Worm (Caenorhabditis elegans) whole organism, late embryonic: ENCODE results near the gene srj-1.

Source experiments
- C08G9.2 ChIP-seq: sonication (generic microtip); optimal IDR thresholded peaks from 2 replicates; lab custom pipeline; 2016; ENCODE audit warnings: mild to moderate bottlenecking, missing genetic modification characterization, moderate library complexity, missing compliant biosample characterization
- K02D7.2 ChIP-seq: sonication (generic microtip); optimal IDR thresholded peaks from 2 replicates; lab custom pipeline; 2017; ENCODE audit warnings: mild to moderate bottlenecking, missing genetic modification characterization, missing compliant biosample characterization
- K09A11.1 ChIP-seq: sonication (generic microtip); optimal IDR thresholded peaks from 2 replicates; lab custom pipeline; 2017; ENCODE audit warnings: antibody characterized with exemption, mild to moderate bottlenecking, missing genetic modification characterization, missing compliant biosample characterization; ENCODE audit not compliant: insufficient read depth
- T23F11.4 ChIP-seq: fragments of 200-800 bp; sonication (Bioruptor generic); optimal IDR thresholded peaks from 2 replicates; lab custom pipeline; 2018; ENCODE audit warnings: mild to moderate bottlenecking, missing genetic modification characterization, missing compliant biosample characterization
- Y22D7AL.16 ChIP-seq: sonication (generic microtip); optimal IDR thresholded peaks from 2 replicates; lab custom pipeline; 2016; ENCODE audit warnings: missing genetic modification characterization, missing compliant biosample characterization
- ceh-18 ChIP-seq: sonication (generic microtip); optimal IDR thresholded peaks from 2 replicates; lab custom pipeline; 2016; ENCODE audit warnings: missing genetic modification characterization, missing compliant biosample characterization
- ceh-22 ChIP-seq: sonication (generic microtip); optimal IDR thresholded peaks from 2 replicates; lab custom pipeline; 2017; ENCODE audit warnings: missing biosample characterization, missing genetic modification characterization
- ceh-31 ChIP-seq: sonication (generic microtip); optimal IDR thresholded peaks from 2 replicates; lab custom pipeline; 2016; ENCODE audit warnings: missing genetic modification characterization, missing compliant biosample characterization
- ceh-34 ChIP-seq: sonication (generic microtip); optimal IDR thresholded peaks from 2 replicates; lab custom pipeline; 2016; ENCODE audit warnings: mild to moderate bottlenecking, missing genetic modification characterization, missing compliant biosample characterization
- ceh-48 ChIP-seq: sonication (generic microtip); optimal IDR thresholded peaks from 2 replicates; lab custom pipeline; 2016; ENCODE audit warnings: missing genetic modification characterization, inconsistent platforms, missing compliant biosample characterization
- ceh-9 ChIP-seq: sonication (generic microtip); optimal IDR thresholded peaks from 2 replicates; lab custom pipeline; 2016; ENCODE audit warnings: mild to moderate bottlenecking, missing genetic modification characterization, inconsistent platforms, missing compliant biosample characterization
- che-1 ChIP-seq: sonication (generic microtip); optimal IDR thresholded peaks from 2 replicates; lab custom pipeline; 2016; ENCODE audit warnings: mild to moderate bottlenecking, missing genetic modification characterization, missing compliant biosample characterization
- dve-1 ChIP-seq: sonication (generic microtip); optimal IDR thresholded peaks from 2 replicates; lab custom pipeline; 2017; ENCODE audit warnings: antibody characterized with exemption, mild to moderate bottlenecking, missing genetic modification characterization, missing compliant biosample characterization
- ets-4 ChIP-seq: sonication (generic microtip); optimal IDR thresholded peaks from 2 replicates; lab custom pipeline; 2016; ENCODE audit warnings: missing genetic modification characterization, missing compliant biosample characterization
- eyg-1 ChIP-seq: sonication (generic microtip); optimal IDR thresholded peaks from 2 replicates; lab custom pipeline; 2016; ENCODE audit warnings: missing genotype, missing genetic modification characterization, missing compliant biosample characterization
- fax-1 ChIP-seq: sonication (generic microtip); optimal IDR thresholded peaks from 2 replicates; lab custom pipeline; 2016; ENCODE audit warnings: missing genotype, missing genetic modification characterization, missing compliant biosample characterization
- gmeb-2 ChIP-seq: sonication (generic microtip); optimal IDR thresholded peaks from 2 replicates; lab custom pipeline; 2016; ENCODE audit warnings: missing genetic modification characterization, inconsistent platforms, missing compliant biosample characterization
- hlh-15 ChIP-seq: sonication (generic microtip); optimal IDR thresholded peaks from 2 replicates; lab custom pipeline; 2016; ENCODE audit warnings: missing genetic modification characterization, missing compliant biosample characterization
- hlh-30 ChIP-seq: sonication (generic microtip); optimal IDR thresholded peaks from 2 replicates; lab custom pipeline; 2017; ENCODE audit warnings: antibody characterized with exemption, missing genetic modification characterization, missing compliant biosample characterization; ENCODE audit not compliant: insufficient read depth
- hlh-6 ChIP-seq: sonication (generic microtip); optimal IDR thresholded peaks from 2 replicates; lab custom pipeline; 2016; ENCODE audit warnings: missing genotype, missing genetic modification characterization, missing compliant biosample characterization
- madf-2 ChIP-seq: sonication (generic microtip); optimal IDR thresholded peaks from 2 replicates; lab custom pipeline; 2017; ENCODE audit warnings: missing genetic modification characterization, missing compliant biosample characterization
- mec-3 ChIP-seq: sonication (generic microtip); optimal IDR thresholded peaks from 2 replicates; lab custom pipeline; 2016; ENCODE audit warnings: borderline replicate concordance, missing genetic modification characterization, missing compliant biosample characterization
- nfya-1 ChIP-seq: sonication (generic microtip); optimal IDR thresholded peaks from 2 replicates; lab custom pipeline; 2017; ENCODE audit warnings: missing genetic modification characterization, mild to moderate bottlenecking, missing compliant biosample characterization, antibody characterized with exemption, moderate library complexity
- nhr-11 ChIP-seq: fragments of 150-350 bp; optimal IDR thresholded peaks from 2 replicates; lab custom pipeline; 2014; ENCODE audit warnings: missing biosample characterization, missing genetic modification characterization
- pag-3 ChIP-seq: sonication (generic microtip); optimal IDR thresholded peaks from 2 replicates; lab custom pipeline; 2016; ENCODE audit warnings: missing compliant biosample characterization, missing genetic modification characterization, borderline replicate concordance
- pha-4 ChIP-seq: fragments of 150-350 bp; optimal IDR thresholded peaks from 2 replicates; lab custom pipeline; 2018; ENCODE audit warnings: missing biosample characterization, missing genetic modification reagents, missing genetic modification characterization
- pqm-1 ChIP-seq: sonication (generic microtip); optimal IDR thresholded peaks from 2 replicates; lab custom pipeline; 2016; ENCODE audit warnings: missing genetic modification characterization, missing compliant biosample characterization
- rnt-1 ChIP-seq: sonication (generic microtip); optimal IDR thresholded peaks from 2 replicates; lab custom pipeline; 2016; ENCODE audit warnings: missing genetic modification characterization, missing compliant biosample characterization
- sdc-2 ChIP-seq: sonication (generic microtip); optimal IDR thresholded peaks from 2 replicates; lab custom pipeline; 2016; ENCODE audit warnings: missing genotype, missing genetic modification characterization, missing compliant biosample characterization
- sox-2 ChIP-seq: fragments of 200-800 bp; sonication (Bioruptor generic); IDR thresholded peaks from 2 replicates; pipeline ENCODE4 v1.3.6; 2022; ENCODE audit warnings: missing genetic modification reagents, missing genetic modification characterization, missing compliant biosample characterization
- zip-5 ChIP-seq: sonication (generic microtip); optimal IDR thresholded peaks from 2 replicates; lab custom pipeline; 2016; ENCODE audit warnings: missing genetic modification characterization, missing compliant biosample characterization
- ztf-16 ChIP-seq: sonication (generic microtip); optimal IDR thresholded peaks from 2 replicates; lab custom pipeline; 2017; ENCODE audit warnings: missing genetic modification characterization, missing compliant biosample characterization

Gene srj-1

ce11 chrIV:11952612-11953299 is 12.5 kb downstream of the srj-1 start, which contains the start of gene gdh-1:
Gene gdh-1, plus strand, starts transcription at chrIV:11953249.
- TF ChIP-seq ceh-31 (tag; lab: Kevin White, UChicago) (no peak), ceh-18 (tag; lab: Kevin White, UChicago) (peak; percentile 10)

ce11 chrIV:11950270-11950669 is 15.0 kb downstream of the srj-1 start, which contains the start of gene tbx-36:
Gene tbx-36, plus strand, starts transcription at chrIV:11950570.
- TF ChIP-seq K02D7.2 (no peak), pag-3 (tag; lab: Kevin White, UChicago) (no peak), madf-2 (tag; lab: Kevin White, UChicago) (no peak), ceh-9 (tag; lab: Kevin White, UChicago) (no peak), ceh-22 (tag; lab: Kevin White, UChicago) (no peak), gmeb-2 (tag; lab: Kevin White, UChicago) (no peak), sdc-2 (tag; lab: Kevin White, UChicago) (no peak), dve-1 (no peak), K09A11.1 (no peak), ztf-16 (no peak), ceh-48 (tag; lab: Kevin White, UChicago) (no peak), sox-2 (GFP tag; lab: Robert Waterston, UW) (no peak), zip-5 (no peak)

ce11 chrIV:11949717-11950116 is 15.5 kb downstream of the srj-1 start, which contains the start of gene hdl-1:
Gene hdl-1, minus strand, starts transcription at chrIV:11949817.
- no peak for TF ChIP-seq ceh-34 (tag; lab: Kevin White, UChicago)
- TF ChIP-seq che-1 (tag; lab: Kevin White, UChicago) = no peak
- TF ChIP-seq, all 69 proteins: peak for 0

ce11 chrIV:11945621-11946020 is 19.6 kb downstream of the srj-1 start, which contains the start of gene ZK829.3:
Gene ZK829.3, minus strand, starts transcription at chrIV:11945721.
- TF ChIP-seq hlh-30 (tag; lab: Kevin White, UChicago) (no peak), nhr-11 (no peak), K09A11.1 (no peak), pqm-1 (tag; lab: Kevin White, UChicago) (no peak), sdc-2 (tag; lab: Kevin White, UChicago) (no peak), hlh-15 (tag; lab: Kevin White, UChicago) (no peak), pha-4 (tag; lab: Kevin White, UChicago) (no peak)
- TF ChIP-seq, all 69 proteins: peak for 0

ce11 chrIV:11942313-11942712 is 22.9 kb downstream of the srj-1 start, which contains the start of gene ZK829.1:
Gene ZK829.1, minus strand, starts transcription at chrIV:11942413.
- TF ChIP-seq C08G9.2 = no peak

- TF ChIP-seq hlh-6 (tag; lab: Kevin White, UChicago) (no peak), eyg-1 (tag; lab: Kevin White, UChicago) (no peak), fax-1 (no peak), nfya-1 (no peak), zip-5 (no peak), K09A11.1 (no peak)
These were observed 26.7 kb downstream of the srj-1 start for ce11 chrIV:11938554-11938953.

ce11 chrIV:11937087-11937486 is 28.1 kb downstream of the srj-1 start, which contains the start of gene slc-5A12:
Gene slc-5A12, plus strand, starts transcription at chrIV:11937419.
- no peak for TF ChIP-seq ets-4 (tag; lab: Kevin White, UChicago)
- TF ChIP-seq mec-3 = no peak
- no peak for TF ChIP-seq rnt-1 (tag; lab: Kevin White, UChicago)
- no peak for TF ChIP-seq che-1 (tag; lab: Kevin White, UChicago)
- TF ChIP-seq ceh-34 (tag; lab: Kevin White, UChicago) = no peak
- TF ChIP-seq zip-5 = no peak
- TF ChIP-seq Y22D7AL.16 (tag; lab: Kevin White, UChicago) = no peak
- no peak for TF ChIP-seq T23F11.4 (GFP tag; lab: Kevin White, UChicago)
